Worm (Caenorhabditis elegans) whole organism, L3 larva: ENCODE results near the gene ZK697.8.

Source experiments
- R02D3.7 ChIP-seq: fragments of 150-350 bp; optimal IDR thresholded peaks from 2 replicates; lab custom pipeline; 2014; ENCODE audit warnings: missing biosample characterization, missing genetic modification characterization
- ZK546.5 ChIP-seq: sonication (generic microtip); optimal IDR thresholded peaks from 2 replicates; lab custom pipeline; 2017; ENCODE audit warnings: missing biosample characterization, missing genetic modification characterization
- aly-2 ChIP-seq: fragments of 150-350 bp; optimal IDR thresholded peaks from 2 replicates; lab custom pipeline; 2014; ENCODE audit warnings: missing biosample characterization, missing genetic modification characterization
- ama-1 ChIP-seq: fragments of 150-350 bp; optimal IDR thresholded peaks from 2 replicates; lab custom pipeline; 2018
- ceh-16 ChIP-seq: sonication (generic microtip); optimal IDR thresholded peaks from 2 replicates; lab custom pipeline; 2017; ENCODE audit warnings: missing biosample characterization, missing genetic modification characterization
- ceh-28 ChIP-seq: fragments of 150-350 bp; optimal IDR thresholded peaks from 2 replicates; lab custom pipeline; 2014; ENCODE audit warnings: missing biosample characterization, missing genetic modification reagents, missing genetic modification characterization
- ceh-82 ChIP-seq: fragments of 150-350 bp; optimal IDR thresholded peaks from 2 replicates; lab custom pipeline; 2014; ENCODE audit warnings: missing biosample characterization, missing genetic modification characterization
- ceh-9 ChIP-seq: sonication (generic microtip); optimal IDR thresholded peaks from 2 replicates; lab custom pipeline; 2018; ENCODE audit warnings: missing biosample characterization, missing genetic modification characterization
- daf-12 ChIP-seq: fragments of 150-350 bp; optimal IDR thresholded peaks from 2 replicates; lab custom pipeline; 2014; ENCODE audit warnings: missing biosample characterization, missing genetic modification reagents, missing genetic modification characterization
- egl-27 ChIP-seq: sonication (generic microtip); optimal IDR thresholded peaks from 4 replicates; lab custom pipeline; 2017; ENCODE audit warnings: missing biosample characterization, missing genetic modification reagents, missing genetic modification characterization
- egl-5 ChIP-seq: fragments of 150-350 bp; optimal IDR thresholded peaks from 2 replicates; lab custom pipeline; 2017; ENCODE audit warnings: missing biosample characterization, missing genetic modification reagents, missing genetic modification characterization, inconsistent platforms
- elt-1 ChIP-seq: fragments of 150-350 bp; optimal IDR thresholded peaks from 2 replicates; lab custom pipeline; 2014; ENCODE audit warnings: missing biosample characterization, missing genetic modification characterization
- elt-2 ChIP-seq: sonication (generic microtip); optimal IDR thresholded peaks from 2 replicates; lab custom pipeline; 2016; ENCODE audit warnings: missing genetic modification reagents, mild to moderate bottlenecking, missing genetic modification characterization, missing compliant biosample characterization
- elt-3 ChIP-seq, 3 experiments: fragments of 150-350 bp in 1 of 3; sonication (generic microtip) in 2 of 3; optimal IDR thresholded peaks; 2 replicates in 2 of 3; 4 replicates in 1 of 3; lab custom pipeline; 2014 to 2017; ENCODE audit warnings: missing biosample characterization in 3 of 3, missing genetic modification characterization in 3 of 3
- eor-1 ChIP-seq, 2 experiments: fragments of 150-350 bp; optimal IDR thresholded peaks; 2 replicates each; lab custom pipeline; 2014 to 2018; ENCODE audit warnings: missing biosample characterization in 2 of 2, missing genetic modification characterization in 2 of 2
- fkh-10 ChIP-seq: sonication (generic microtip); optimal IDR thresholded peaks from 2 replicates; lab custom pipeline; 2017; ENCODE audit warnings: missing biosample characterization, missing genetic modification reagents, missing genetic modification characterization
- fkh-2 ChIP-seq: fragments of 150-350 bp; optimal IDR thresholded peaks from 2 replicates; lab custom pipeline; 2014; ENCODE audit warnings: missing biosample characterization, missing genetic modification reagents, missing genetic modification characterization
- fos-1 ChIP-seq: fragments of 150-350 bp; optimal IDR thresholded peaks from 2 replicates; lab custom pipeline; 2014; ENCODE audit warnings: missing biosample characterization, missing genetic modification characterization
- hmg-11 ChIP-seq: sonication (generic microtip); optimal IDR thresholded peaks from 2 replicates; lab custom pipeline; 2016; ENCODE audit warnings: missing genetic modification characterization, missing compliant biosample characterization
- jun-1 ChIP-seq: fragments of 150-350 bp; optimal IDR thresholded peaks from 2 replicates; lab custom pipeline; 2014; ENCODE audit warnings: missing biosample characterization, missing genetic modification reagents, missing genetic modification characterization
- lin-15B ChIP-seq: fragments of 150-350 bp; optimal IDR thresholded peaks from 2 replicates; lab custom pipeline; 2014; ENCODE audit warnings: missing biosample characterization, missing genetic modification characterization
- lin-39 ChIP-seq: fragments of 150-350 bp; optimal IDR thresholded peaks from 2 replicates; lab custom pipeline; 2018; ENCODE audit warnings: missing biosample characterization, missing genetic modification reagents, missing genetic modification characterization
- lsy-12 ChIP-seq: sonication (generic microtip); optimal IDR thresholded peaks from 2 replicates; lab custom pipeline; 2016; ENCODE audit warnings: mild to moderate bottlenecking, missing genetic modification characterization, missing compliant biosample characterization
- mdl-1 ChIP-seq: fragments of 150-350 bp; optimal IDR thresholded peaks from 2 replicates; lab custom pipeline; 2014; ENCODE audit warnings: missing biosample characterization, missing genetic modification characterization
- mml-1 ChIP-seq: fragments of 150-350 bp; sonication (generic microtip); optimal IDR thresholded peaks from 3 replicates; lab custom pipeline; 2014; ENCODE audit warnings: missing biosample characterization, missing genetic modification characterization
- nfya-1 ChIP-seq: sonication (generic microtip); optimal IDR thresholded peaks from 2 replicates; lab custom pipeline; 2017; ENCODE audit warnings: missing genetic modification characterization, mild to moderate bottlenecking, missing compliant biosample characterization, antibody characterized with exemption, moderate library complexity; ENCODE audit not compliant: insufficient read depth
- nhr-11 ChIP-seq: fragments of 150-350 bp; optimal IDR thresholded peaks from 2 replicates; lab custom pipeline; 2014; ENCODE audit warnings: missing biosample characterization, missing genetic modification characterization
- nhr-12 ChIP-seq: fragments of 150-350 bp; optimal IDR thresholded peaks from 2 replicates; lab custom pipeline; 2014; ENCODE audit warnings: missing biosample characterization, missing genetic modification characterization
- nhr-23 ChIP-seq: fragments of 150-350 bp; optimal IDR thresholded peaks from 2 replicates; lab custom pipeline; 2014; ENCODE audit warnings: missing biosample characterization, missing genetic modification reagents, missing genetic modification characterization
- nhr-237 ChIP-seq: fragments of 150-350 bp; optimal IDR thresholded peaks from 2 replicates; lab custom pipeline; 2014; ENCODE audit warnings: missing biosample characterization, missing genetic modification characterization
- nhr-25 ChIP-seq: sonication (generic microtip); optimal IDR thresholded peaks from 2 replicates; lab custom pipeline; 2017; ENCODE audit warnings: missing biosample characterization, missing genetic modification characterization
- nhr-28 ChIP-seq: fragments of 150-350 bp; optimal IDR thresholded peaks from 2 replicates; lab custom pipeline; 2014; ENCODE audit warnings: missing biosample characterization, missing genetic modification characterization
- nhr-43 ChIP-seq: sonication (generic microtip); optimal IDR thresholded peaks from 2 replicates; lab custom pipeline; 2016; ENCODE audit warnings: mild to moderate bottlenecking, missing genetic modification characterization, missing compliant biosample characterization; ENCODE audit not compliant: poor library complexity, severe bottlenecking
- nhr-67 ChIP-seq: fragments of 150-350 bp; optimal IDR thresholded peaks from 2 replicates; lab custom pipeline; 2014; ENCODE audit warnings: missing biosample characterization, missing genetic modification characterization
- nhr-76 ChIP-seq: fragments of 150-350 bp; sonication (generic microtip); optimal IDR thresholded peaks from 5 replicates; lab custom pipeline; 2014; ENCODE audit warnings: missing biosample characterization, missing genetic modification characterization
- nhr-77 ChIP-seq: fragments of 150-350 bp; optimal IDR thresholded peaks from 2 replicates; lab custom pipeline; 2014; ENCODE audit warnings: missing biosample characterization, missing genetic modification characterization
- pha-4 ChIP-seq: fragments of 150-350 bp; optimal IDR thresholded peaks from 2 replicates; lab custom pipeline; 2014; ENCODE audit warnings: missing biosample characterization, missing genetic modification reagents, missing genetic modification characterization
- pqm-1 ChIP-seq: fragments of 150-350 bp; optimal IDR thresholded peaks from 2 replicates; lab custom pipeline; 2017; ENCODE audit warnings: missing biosample characterization, missing genetic modification characterization, inconsistent platforms
- sea-2 ChIP-seq: fragments of 150-350 bp; sonication (generic microtip); optimal IDR thresholded peaks from 4 replicates; lab custom pipeline; 2014; ENCODE audit warnings: missing biosample characterization, missing genetic modification reagents, missing genetic modification characterization
- skn-1 ChIP-seq: fragments of 150-350 bp; optimal IDR thresholded peaks from 2 replicates; lab custom pipeline; 2014; ENCODE audit warnings: missing biosample characterization, missing genetic modification characterization
- snpc-4 ChIP-seq: fragments of 150-350 bp; optimal IDR thresholded peaks from 2 replicates; lab custom pipeline; 2014; ENCODE audit warnings: missing biosample characterization, missing genetic modification characterization
- tbx-2 ChIP-seq: sonication (generic microtip); optimal IDR thresholded peaks from 2 replicates; lab custom pipeline; 2016; ENCODE audit warnings: mild to moderate bottlenecking, missing genetic modification characterization, missing compliant biosample characterization
- unc-39 ChIP-seq: sonication (generic microtip); optimal IDR thresholded peaks from 4 replicates; lab custom pipeline; 2017; ENCODE audit warnings: missing biosample characterization, missing genetic modification characterization
- unc-62 ChIP-seq: fragments of 150-350 bp; sonication (generic microtip); optimal IDR thresholded peaks from 4 replicates; lab custom pipeline; 2014; ENCODE audit warnings: missing biosample characterization, missing genetic modification reagents, missing genetic modification characterization
- zag-1 ChIP-seq: fragments of 150-350 bp; optimal IDR thresholded peaks from 2 replicates; lab custom pipeline; 2014; ENCODE audit warnings: missing biosample characterization, missing genetic modification characterization
- ztf-11 ChIP-seq: fragments of 150-350 bp; optimal IDR thresholded peaks from 2 replicates; lab custom pipeline; 2014; ENCODE audit warnings: missing biosample characterization, missing genetic modification characterization
- ztf-4 ChIP-seq: fragments of 150-350 bp; optimal IDR thresholded peaks from 2 replicates; lab custom pipeline; 2014; ENCODE audit warnings: missing biosample characterization, missing genetic modification characterization

Gene ZK697.8

DNA sequence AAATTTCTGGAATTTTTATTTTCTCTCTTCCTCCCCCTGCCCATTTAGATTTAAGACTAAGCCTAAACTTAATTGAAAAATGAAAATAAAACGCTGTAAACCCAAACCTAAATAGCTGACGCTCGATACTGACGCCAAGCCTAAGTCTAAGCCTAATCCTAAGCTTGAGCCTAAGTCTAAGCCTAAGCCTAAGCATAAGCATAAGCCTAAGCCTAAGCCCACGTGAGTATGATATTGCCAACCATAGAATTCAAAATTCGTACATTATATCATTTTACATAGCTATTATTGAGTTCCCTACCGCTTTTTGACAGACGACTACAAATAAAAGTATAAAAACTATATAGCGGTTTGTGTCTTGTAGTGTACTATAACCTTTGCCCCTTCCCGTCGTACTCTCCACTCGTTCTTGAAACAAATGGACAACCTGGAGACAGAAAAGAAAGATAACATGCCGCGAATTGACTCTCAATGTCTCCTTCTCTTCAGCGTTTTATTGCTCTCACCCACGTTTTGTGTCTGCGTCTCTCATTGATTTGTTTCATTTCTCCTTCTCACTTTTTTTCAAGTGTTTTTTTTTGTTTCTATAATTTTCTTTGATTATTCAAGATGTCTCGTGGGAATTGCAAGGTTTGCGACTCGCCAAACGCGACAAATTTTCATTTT lies 5.6 kb downstream of the ZK697.8 start, which contains the start of gene nhr-256:
nhr-256 (plus strand) TSS at position 567 of the 666 bp plus-strand sequence.
- peak; percentile 79 for TF ChIP-seq nfya-1 (tag; lab: Kevin White, UChicago)
- TF ChIP-seq ceh-9 (tag; lab: Kevin White, UChicago): no peak
- no peak for TF ChIP-seq tbx-2 (tag; lab: Kevin White, UChicago)
- TF ChIP-seq snpc-4 (tag; lab: Kevin White, UChicago): no peak
- TF ChIP-seq nhr-43 (tag; lab: Kevin White, UChicago): peak; percentile 35
- TF ChIP-seq sea-2 (GFP tag; lab: Kevin White, UChicago): no peak
- TF ChIP-seq nhr-11 (tag; lab: Kevin White, UChicago): no peak
- no peak for TF ChIP-seq ceh-82 (tag; lab: Kevin White, UChicago)
- TF ChIP-seq jun-1 (tag; lab: Kevin White, UChicago): no peak
- TF ChIP-seq egl-5 (tag; lab: Kevin White, UChicago): peak; percentile 70
- TF ChIP-seq nhr-76: no peak
- TF ChIP-seq lsy-12: no peak
- peak; percentile 20 for TF ChIP-seq lin-39
- peak; percentile 23 for TF ChIP-seq R02D3.7
- no peak for TF ChIP-seq ztf-11 (tag; lab: Kevin White, UChicago)
- no peak for TF ChIP-seq unc-62 (GFP tag; lab: Kevin White, UChicago)
- no peak for TF ChIP-seq ceh-16 (tag; lab: Kevin White, UChicago)
- TF ChIP-seq elt-2 (tag; lab: Kevin White, UChicago): peak; percentile 93
- TF ChIP-seq ceh-28 (tag; lab: Kevin White, UChicago): peak; percentile 81
- TF ChIP-seq nhr-23 (tag; lab: Kevin White, UChicago): no peak
- no peak for TF ChIP-seq unc-39 (tag; lab: Kevin White, UChicago)
- no peak for TF ChIP-seq nhr-77 (tag; lab: Kevin White, UChicago)
- TF ChIP-seq fkh-10: no peak
- no peak for TF ChIP-seq ama-1 (lab: Kevin White, UChicago)
- TF ChIP-seq aly-2 (tag; lab: Kevin White, UChicago): no peak
- TF ChIP-seq elt-1 (tag; lab: Kevin White, UChicago): no peak
- no peak for TF ChIP-seq mdl-1 (tag; lab: Kevin White, UChicago)
- TF ChIP-seq egl-27 (tag; lab: Kevin White, UChicago): no peak
- no peak for TF ChIP-seq nhr-28
- no peak for TF ChIP-seq elt-3 (tag; optimal IDR thresholded peaks at IDR 0.05; lab: Kevin White, UChicago)
- no peak for TF ChIP-seq eor-1 (tag; optimal IDR thresholded peaks at IDR 0.05; lab: Kevin White, UChicago)
- TF ChIP-seq fkh-2 (tag; lab: Kevin White, UChicago): no peak
- TF ChIP-seq pha-4: peak; percentile 87
- TF ChIP-seq ZK546.5 (tag; lab: Kevin White, UChicago): no peak
- no peak for TF ChIP-seq nhr-67 (tag; lab: Kevin White, UChicago)
- TF ChIP-seq fos-1: no peak
- TF ChIP-seq nhr-12 (tag; lab: Kevin White, UChicago): no peak
- TF ChIP-seq daf-12 (tag; lab: Kevin White, UChicago): no peak
- peak; percentile 27 for TF ChIP-seq lin-15B (tag; lab: Kevin White, UChicago)
- no peak for TF ChIP-seq zag-1 (tag; lab: Kevin White, UChicago)
- TF ChIP-seq hmg-11 (tag; lab: Kevin White, UChicago): peak; percentile 47
- no peak for TF ChIP-seq skn-1 (tag; lab: Kevin White, UChicago)
- no peak for TF ChIP-seq ztf-4 (tag; lab: Kevin White, UChicago)
- peak; percentile 95 for TF ChIP-seq pqm-1 (tag; lab: Kevin White, UChicago)
- no peak for TF ChIP-seq mml-1 (tag; lab: Kevin White, UChicago)
- TF ChIP-seq nhr-237 (tag; lab: Kevin White, UChicago): no peak
- TF ChIP-seq nhr-25 (tag; lab: Kevin White, UChicago): peak; percentile 72
